Worm (Caenorhabditis elegans): ENCODE measurements around the gene samp-1.

DNA sequence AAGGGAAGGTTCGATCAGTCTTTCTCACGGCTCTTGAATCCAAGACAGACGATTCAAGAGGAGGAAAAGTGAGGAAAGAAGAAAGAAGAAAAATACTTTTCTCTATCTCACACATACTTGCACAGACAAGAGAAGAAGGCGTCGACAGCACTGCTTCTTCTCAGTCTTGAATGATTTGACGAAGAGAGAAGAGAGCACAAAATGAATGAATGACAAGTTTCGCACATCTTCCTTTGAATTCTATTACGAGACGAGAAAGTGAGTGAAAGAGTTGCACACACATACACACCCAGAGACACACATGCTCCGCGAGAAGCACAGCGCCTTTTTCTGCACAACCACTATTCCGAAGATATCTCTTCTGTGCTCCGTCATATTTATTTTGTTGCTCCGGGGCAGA, 33.0 kb downstream of the samp-1 start:
- TF ChIP-seq cog-1 (tag; optimal IDR thresholded peaks at IDR 0.05) (no peak), T22C8.4 (GFP tag; IDR thresholded peaks at IDR 0.05) (no peak), tab-1 (GFP tag; IDR thresholded peaks at IDR 0.05) (no peak), med-1 (GFP tag; optimal IDR thresholded peaks at IDR 0.05; ENCODE audit: insufficient read depth) (no peak), ztf-23 (GFP tag; IDR thresholded peaks at IDR 0.05) (no peak)

All from whole organism, midembryonic.